Fruit fly (Drosophila melanogaster) S2 (cell line): Measurements from ENCODE around the gene CG7006.

ENCODE experiments used
- CG8478 ChIP-seq: fragments of >200 bp; optimal IDR thresholded peaks from 2 replicates; lab custom pipeline; 2018
- CTCF ChIP-seq, 2 experiments: fragments of >200 bp; optimal IDR thresholded peaks; 2 replicates each; lab custom pipeline; 2018

DNA sequence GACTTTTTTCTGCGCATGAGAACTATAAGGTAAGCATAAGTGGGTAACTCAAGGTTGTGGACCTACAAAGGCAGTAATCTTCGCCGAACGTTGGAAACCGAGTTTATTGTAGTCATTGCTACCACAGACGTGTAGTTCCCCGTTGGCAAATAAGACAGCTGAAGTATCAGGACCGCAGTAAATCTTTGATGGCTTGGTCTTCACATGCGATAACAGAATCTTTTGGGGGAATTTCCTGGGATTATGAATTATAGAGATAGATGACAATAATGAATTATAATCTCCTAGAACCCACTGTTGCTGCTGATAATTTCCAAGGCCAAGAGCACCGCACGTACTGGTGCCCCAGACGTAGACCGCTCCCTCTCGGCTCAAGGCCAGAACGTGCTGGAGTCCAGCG, 27.4 kb upstream of the CG7006 start:
- TF ChIP-seq CG8478 (lab: Kevin White, UChicago) (no peak), CTCF (optimal IDR thresholded peaks at IDR 0.05; lab: Kevin White, UChicago) (no peak)
